Worm (Caenorhabditis elegans) whole organism, L1 larva: ENCODE data around the gene fbxb-40.
"Not testable (repeated sequence)": the region's sequence is repeated elsewhere in the genome, so short reads cannot be mapped to it uniquely, and the experiment has no call there.

Experiments used
- C34B4.2 ChIP-seq: sonication (generic microtip); optimal IDR thresholded peaks from 2 replicates; lab custom pipeline; 2017; ENCODE audit warnings: mild to moderate bottlenecking, missing genetic modification characterization, missing compliant biosample characterization
- F16B12.6 ChIP-seq: fragments of 150-350 bp; optimal IDR thresholded peaks from 2 replicates; lab custom pipeline; 2014; ENCODE audit warnings: missing biosample characterization, missing genetic modification characterization
- Y116A8C.19 ChIP-seq: sonication (generic microtip); optimal IDR thresholded peaks from 2 replicates; lab custom pipeline; 2016; ENCODE audit warnings: missing compliant biosample characterization, missing genetic modification characterization, borderline replicate concordance
- aha-1 ChIP-seq: fragments of 150-350 bp; optimal IDR thresholded peaks from 2 replicates; lab custom pipeline; 2014; ENCODE audit warnings: missing biosample characterization, missing genetic modification characterization
- alr-1 ChIP-seq: fragments of 200-800 bp; sonication (Bioruptor generic); optimal IDR thresholded peaks from 2 replicates; lab custom pipeline; 2018; ENCODE audit warnings: borderline replicate concordance, mild to moderate bottlenecking, missing genetic modification characterization, missing compliant biosample characterization
- aly-2 ChIP-seq: fragments of 150-350 bp; optimal IDR thresholded peaks from 2 replicates; lab custom pipeline; 2014; ENCODE audit warnings: missing biosample characterization, missing genetic modification characterization
- blmp-1 ChIP-seq: fragments of 150-350 bp; optimal IDR thresholded peaks from 2 replicates; lab custom pipeline; 2014; ENCODE audit warnings: missing biosample characterization, missing genetic modification characterization
- ceh-8 ChIP-seq: fragments of 200-800 bp; sonication (Bioruptor generic); optimal IDR thresholded peaks from 2 replicates; lab custom pipeline; 2018; ENCODE audit warnings: mild to moderate bottlenecking, missing genetic modification characterization, moderate library complexity, missing compliant biosample characterization
- ceh-88 ChIP-seq: fragments of 200-800 bp; sonication (Bioruptor generic); IDR thresholded peaks from 2 replicates; pipeline ENCODE4 v1.3.6; 2022; ENCODE audit warnings: missing genetic modification characterization, missing compliant biosample characterization
- ceh-90 ChIP-seq: sonication (generic microtip); optimal IDR thresholded peaks from 2 replicates; lab custom pipeline; 2016; ENCODE audit warnings: missing genetic modification characterization, missing compliant biosample characterization
- egl-13 ChIP-seq: sonication (generic microtip); optimal IDR thresholded peaks from 2 replicates; lab custom pipeline; 2016; ENCODE audit warnings: missing genotype, missing genetic modification reagents, missing genetic modification characterization, missing compliant biosample characterization
- egl-27 ChIP-seq, 2 experiments: fragments of 150-350 bp in 1 of 2; sonication (generic microtip); optimal IDR thresholded peaks; 3 replicates each; lab custom pipeline; 2017 to 2018; ENCODE audit warnings: missing biosample characterization in 2 of 2, missing genetic modification characterization in 2 of 2, missing genetic modification reagents in 2 of 2
- elt-2 ChIP-seq: sonication (generic microtip); optimal IDR thresholded peaks from 2 replicates; lab custom pipeline; 2016; ENCODE audit warnings: missing genetic modification characterization, mild to moderate bottlenecking, inconsistent platforms, missing compliant biosample characterization, missing genetic modification reagents
- ets-5 ChIP-seq: fragments of 200-800 bp; sonication (Bioruptor generic); IDR thresholded peaks from 2 replicates; pipeline ENCODE4 v1.3.6; 2022; ENCODE audit warnings: missing genetic modification characterization, missing compliant biosample characterization
- fkh-8 ChIP-seq: sonication (generic microtip); optimal IDR thresholded peaks from 2 replicates; lab custom pipeline; 2016; ENCODE audit warnings: mild to moderate bottlenecking, missing genetic modification characterization, missing compliant biosample characterization
- fos-1 ChIP-seq: fragments of 150-350 bp; optimal IDR thresholded peaks from 2 replicates; lab custom pipeline; 2014; ENCODE audit warnings: missing biosample characterization, missing genetic modification characterization
- grh-1 ChIP-seq: fragments of 200-800 bp; sonication (Bioruptor generic); IDR thresholded peaks from 2 replicates; pipeline ENCODE4 v1.3.6; 2022; ENCODE audit warnings: missing genetic modification reagents, missing genetic modification characterization, missing compliant biosample characterization
- hlh-17 ChIP-seq: fragments of 200-800 bp; sonication (Bioruptor generic); optimal IDR thresholded peaks from 2 replicates; lab custom pipeline; 2018; ENCODE audit warnings: missing genetic modification characterization, mild to moderate bottlenecking, missing compliant biosample characterization, moderate library complexity, borderline replicate concordance
- hlh-4 ChIP-seq: sonication (generic microtip); optimal IDR thresholded peaks from 2 replicates; lab custom pipeline; 2016; ENCODE audit warnings: mild to moderate bottlenecking, missing genetic modification characterization, missing compliant biosample characterization
- irx-1 ChIP-seq: sonication (generic microtip); optimal IDR thresholded peaks from 2 replicates; lab custom pipeline; 2016; ENCODE audit warnings: missing genetic modification characterization, missing compliant biosample characterization
- jun-1 ChIP-seq: fragments of 150-350 bp; optimal IDR thresholded peaks from 2 replicates; lab custom pipeline; 2014; ENCODE audit warnings: missing biosample characterization, missing genetic modification reagents, missing genetic modification characterization
- lin-13 ChIP-seq: fragments of 150-350 bp; optimal IDR thresholded peaks from 2 replicates; lab custom pipeline; 2014; ENCODE audit warnings: missing biosample characterization, missing genetic modification reagents, missing genetic modification characterization
- lin-15B ChIP-seq: fragments of 150-350 bp; sonication (generic microtip); optimal IDR thresholded peaks from 3 replicates; lab custom pipeline; 2014; ENCODE audit warnings: missing biosample characterization, missing genetic modification characterization
- lin-35 ChIP-seq, 2 experiments: fragments of 150-350 bp; optimal IDR thresholded peaks; 2 replicates each; lab custom pipeline; 2014; ENCODE audit warnings: missing biosample characterization in 2 of 2, missing genetic modification characterization in 2 of 2, missing genetic modification reagents in 2 of 2
- mab-9 ChIP-seq: fragments of 200-800 bp; sonication (Bioruptor generic); IDR thresholded peaks from 2 replicates; pipeline ENCODE4 v1.3.6; 2022; ENCODE audit warnings: missing genetic modification reagents, missing genetic modification characterization, missing compliant biosample characterization
- mef-2 ChIP-seq: fragments of 150-350 bp; optimal IDR thresholded peaks from 2 replicates; lab custom pipeline; 2014; ENCODE audit warnings: missing biosample characterization, missing genetic modification characterization
- nhr-12 ChIP-seq: sonication (generic microtip); optimal IDR thresholded peaks from 2 replicates; lab custom pipeline; 2017; ENCODE audit warnings: missing biosample characterization, missing genetic modification characterization
- nhr-19 ChIP-seq: fragments of 200-800 bp; sonication (Bioruptor generic); conservative IDR thresholded peaks from 2 replicates; pipeline ENCODE4 v1.3.6; 2022; ENCODE audit warnings: missing genetic modification characterization, missing compliant biosample characterization
- nhr-20 ChIP-seq: sonication (generic microtip); optimal IDR thresholded peaks from 2 replicates; lab custom pipeline; 2016; ENCODE audit warnings: mild to moderate bottlenecking, missing genetic modification characterization, missing compliant biosample characterization
- nhr-237 ChIP-seq: fragments of 150-350 bp; optimal IDR thresholded peaks from 2 replicates; lab custom pipeline; 2014; ENCODE audit warnings: missing biosample characterization, missing genetic modification characterization
- nhr-47 ChIP-seq: sonication (generic microtip); optimal IDR thresholded peaks from 2 replicates; lab custom pipeline; 2016; ENCODE audit warnings: mild to moderate bottlenecking, missing genetic modification characterization, moderate library complexity, missing compliant biosample characterization
- nhr-71 ChIP-seq: sonication (generic microtip); optimal IDR thresholded peaks from 2 replicates; lab custom pipeline; 2016; ENCODE audit warnings: mild to moderate bottlenecking, missing genetic modification characterization, moderate library complexity, missing compliant biosample characterization
- nhr-90 ChIP-seq: sonication (generic microtip); optimal IDR thresholded peaks from 2 replicates; lab custom pipeline; 2016; ENCODE audit warnings: mild to moderate bottlenecking, missing genetic modification characterization, missing compliant biosample characterization; ENCODE audit not compliant: poor library complexity
- rnt-1 ChIP-seq: sonication (generic microtip); optimal IDR thresholded peaks from 2 replicates; lab custom pipeline; 2016; ENCODE audit warnings: mild to moderate bottlenecking, missing genetic modification characterization, moderate library complexity, missing compliant biosample characterization
- skn-1 ChIP-seq: fragments of 150-350 bp; optimal IDR thresholded peaks from 2 replicates; lab custom pipeline; 2014; ENCODE audit warnings: missing biosample characterization, missing genetic modification characterization
- sox-4 ChIP-seq: sonication (generic microtip); optimal IDR thresholded peaks from 2 replicates; lab custom pipeline; 2016; ENCODE audit warnings: missing genetic modification characterization, missing compliant biosample characterization
- unc-30 ChIP-seq: sonication (generic microtip); optimal IDR thresholded peaks from 2 replicates; lab custom pipeline; 2017; ENCODE audit warnings: missing biosample characterization, missing genetic modification characterization
- unc-62 ChIP-seq: fragments of 150-350 bp; optimal IDR thresholded peaks from 2 replicates; lab custom pipeline; 2014; ENCODE audit warnings: missing biosample characterization, missing genetic modification reagents, missing genetic modification characterization
- unc-98 ChIP-seq: fragments of 200-800 bp; sonication (Bioruptor generic); IDR thresholded peaks from 2 replicates; pipeline ENCODE4 v1.3.6; 2022; ENCODE audit warnings: missing genetic modification characterization, missing compliant biosample characterization
- vab-15 ChIP-seq: sonication (generic microtip); optimal IDR thresholded peaks from 2 replicates; lab custom pipeline; 2017; ENCODE audit warnings: missing genotype, mild to moderate bottlenecking, missing genetic modification characterization, missing compliant biosample characterization
- zip-4 ChIP-seq: fragments of 200-800 bp; sonication (Bioruptor generic); optimal IDR thresholded peaks from 2 replicates; lab custom pipeline; 2018; ENCODE audit warnings: mild to moderate bottlenecking, missing genetic modification characterization, moderate library complexity, missing compliant biosample characterization

fbxb-40 gene

DNA sequence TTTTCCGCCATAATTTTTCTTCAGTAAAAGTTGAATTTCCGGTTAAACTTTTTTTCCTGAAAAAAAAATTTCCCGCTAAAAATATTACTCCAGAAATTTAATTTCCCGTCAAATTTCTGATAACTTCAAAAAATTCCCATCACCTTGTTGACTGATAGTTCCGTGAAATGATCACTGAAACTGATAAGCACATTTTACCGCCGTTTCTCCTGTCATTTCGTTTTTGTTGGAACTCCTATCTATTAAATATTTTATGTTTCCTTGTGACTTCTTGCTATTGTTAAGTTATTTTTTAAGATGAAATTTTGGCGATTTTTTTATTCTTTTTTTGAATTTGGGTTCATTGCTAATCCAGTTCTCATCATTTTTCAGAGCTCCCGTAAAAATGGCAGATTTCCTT lies 21.1 kb downstream of the fbxb-40 start, which contains the start of gene math-34:
math-34 (plus strand) TSS at position 371 of the 400 bp plus-strand sequence.
- TF ChIP-seq elt-2 (tag; lab: Kevin White, UChicago) (peak; percentile 20), mef-2 (tag; lab: Kevin White, UChicago) (no peak)

DNA sequence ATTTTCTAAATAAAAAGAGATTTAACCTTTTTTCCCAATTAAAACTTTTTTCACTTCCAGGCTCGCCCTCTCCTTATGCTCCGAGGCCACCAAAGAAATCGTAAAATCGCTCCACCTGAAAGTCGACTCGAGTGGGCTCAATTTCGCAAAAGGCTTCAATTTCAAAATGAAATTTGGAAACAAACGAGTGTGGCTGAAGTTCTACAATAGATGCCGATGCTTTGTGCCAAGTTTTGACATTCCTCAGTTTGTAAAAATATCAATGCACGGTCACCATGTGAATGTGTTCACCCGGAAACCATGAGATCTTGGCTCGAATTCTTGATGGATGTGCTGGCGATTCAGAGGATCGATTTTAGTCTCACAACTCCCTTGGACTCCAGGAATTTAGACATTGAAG lies 23.1 kb downstream of the fbxb-40 start, which contains the start of gene M01D1.12:
M01D1.12 (plus strand) TSS at position 301 of the 400 bp plus-strand sequence.
- TF ChIP-seq nhr-20 = no peak
- no peak for TF ChIP-seq fos-1 (tag; lab: Kevin White, UChicago)
- no peak for TF ChIP-seq skn-1 (tag; lab: Kevin White, UChicago)
- no peak for TF ChIP-seq zip-4
- no peak for TF ChIP-seq hlh-17
- no peak for TF ChIP-seq lin-35 (GFP tag; optimal IDR thresholded peaks at IDR 0.05; lab: Kevin White, UChicago)
- TF ChIP-seq hlh-4 (tag; lab: Kevin White, UChicago) = no peak
- no peak for TF ChIP-seq lin-13 (GFP tag; lab: Kevin White, UChicago)
- no peak for TF ChIP-seq grh-1
- TF ChIP-seq sox-4 (tag; lab: Kevin White, UChicago) = no peak
- TF ChIP-seq nhr-237 (tag; lab: Kevin White, UChicago) = no peak
- no peak for TF ChIP-seq fkh-8 (tag; lab: Kevin White, UChicago)
- TF ChIP-seq blmp-1 (tag; lab: Kevin White, UChicago) = no peak
- no peak for TF ChIP-seq unc-98 (GFP tag; lab: Robert Waterston, UW)
- TF ChIP-seq nhr-71 (tag; lab: Kevin White, UChicago) = no peak
- no peak for TF ChIP-seq mef-2 (tag; lab: Kevin White, UChicago)
- TF ChIP-seq elt-2 (tag; lab: Kevin White, UChicago) = no peak
- TF ChIP-seq, all 84 proteins: peak for 0

DNA sequence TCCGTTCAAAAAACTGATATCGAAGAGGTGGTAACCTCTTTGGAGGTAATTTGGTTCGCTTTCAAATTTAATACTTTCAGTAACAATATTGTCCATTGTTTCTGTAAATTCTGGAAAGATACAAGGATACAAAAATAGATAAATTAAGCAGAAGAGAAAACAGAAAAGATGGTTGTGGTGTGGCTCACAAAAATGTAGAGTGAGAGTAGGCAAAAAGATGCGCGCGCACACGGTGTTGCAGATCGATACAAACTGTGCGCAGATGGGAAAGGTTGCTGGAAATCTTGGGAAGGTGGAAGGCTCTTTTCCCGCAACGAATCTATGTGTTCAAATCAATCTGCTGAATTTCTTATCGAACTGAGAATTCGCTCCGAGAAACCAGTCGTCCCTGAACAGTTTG lies 25.1 kb downstream of the fbxb-40 start, which contains the start of gene btb-11:
btb-11 (minus strand) TSS at position 101 of the 400 bp plus-strand sequence.
- not testable (repeated sequence) for TF ChIP-seq ets-5 (GFP tag; lab: Robert Waterston, UW); C34B4.2 (tag; lab: Kevin White, UChicago); nhr-47

DNA sequence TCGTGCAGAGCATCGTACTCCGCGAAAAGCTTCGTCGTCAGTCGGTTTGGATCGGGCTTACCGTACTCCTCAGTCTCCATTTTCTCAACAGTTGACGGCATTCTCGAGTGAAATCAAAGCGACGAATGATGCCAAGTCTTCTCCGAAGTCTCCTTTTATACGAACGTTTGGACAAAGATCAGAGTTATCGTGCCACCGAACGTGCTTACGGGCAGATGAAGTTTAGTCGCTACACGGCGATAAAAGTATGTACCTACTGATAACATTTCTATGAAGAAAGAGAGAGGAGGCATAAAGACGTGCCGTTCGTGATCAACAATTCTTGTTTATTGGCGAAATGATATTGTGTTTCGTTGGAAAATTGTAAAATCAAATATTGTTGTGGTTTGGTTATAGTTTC lies 43.4 kb downstream of the fbxb-40 start, which contains the start of gene F45D11.14:
F45D11.14 (minus strand) TSS at position 101 of the 400 bp plus-strand sequence.
- TF ChIP-seq unc-30 (tag; lab: Kevin White, UChicago); unc-62 (GFP tag; lab: Kevin White, UChicago); nhr-19 (GFP tag; lab: Robert Waterston, UW): not testable (repeated sequence)

DNA sequence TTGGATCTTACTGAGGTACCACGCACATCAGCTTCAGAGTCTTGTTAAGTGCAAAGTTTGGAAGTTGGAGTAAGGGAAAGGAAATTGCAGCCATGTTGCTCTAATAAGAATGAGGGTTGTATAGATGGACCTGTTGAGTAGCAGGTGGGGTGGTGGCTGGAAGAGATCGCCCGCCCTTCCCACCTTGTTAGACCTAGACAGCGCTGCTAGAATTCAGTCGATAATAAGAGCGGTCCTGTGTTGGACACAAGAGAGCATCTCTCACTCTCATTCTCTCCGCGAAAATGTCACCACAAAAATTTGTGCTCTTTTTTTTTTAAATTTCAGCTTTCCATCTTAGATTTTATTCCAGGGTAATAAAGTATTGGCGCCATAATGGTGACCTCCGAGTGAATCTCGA lies 48.4 kb downstream of the fbxb-40 start, which contains the start of the genes fbxb-30 and F45D11.5:
fbxb-30 (minus strand) TSS at position 101 of the 400 bp plus-strand sequence.
F45D11.5 (plus strand) TSS at position 352 of the 400 bp plus-strand sequence.
- no peak for TF ChIP-seq aly-2 (tag; lab: Kevin White, UChicago)
- no peak for TF ChIP-seq unc-98 (GFP tag; lab: Robert Waterston, UW)
- TF ChIP-seq fos-1 (tag; lab: Kevin White, UChicago) = no peak
- no peak for TF ChIP-seq mef-2 (tag; lab: Kevin White, UChicago)
- no peak for TF ChIP-seq nhr-90
- TF ChIP-seq ceh-8 = no peak
- no peak for TF ChIP-seq mab-9 (GFP tag; lab: Robert Waterston, UW)
- TF ChIP-seq egl-27 (tag; optimal IDR thresholded peaks at IDR 0.05; lab: Kevin White, UChicago) = no peak
- TF ChIP-seq ceh-88 (GFP tag; lab: Robert Waterston, UW) = no peak
- TF ChIP-seq alr-1 (tag; lab: Kevin White, UChicago) = no peak

DNA sequence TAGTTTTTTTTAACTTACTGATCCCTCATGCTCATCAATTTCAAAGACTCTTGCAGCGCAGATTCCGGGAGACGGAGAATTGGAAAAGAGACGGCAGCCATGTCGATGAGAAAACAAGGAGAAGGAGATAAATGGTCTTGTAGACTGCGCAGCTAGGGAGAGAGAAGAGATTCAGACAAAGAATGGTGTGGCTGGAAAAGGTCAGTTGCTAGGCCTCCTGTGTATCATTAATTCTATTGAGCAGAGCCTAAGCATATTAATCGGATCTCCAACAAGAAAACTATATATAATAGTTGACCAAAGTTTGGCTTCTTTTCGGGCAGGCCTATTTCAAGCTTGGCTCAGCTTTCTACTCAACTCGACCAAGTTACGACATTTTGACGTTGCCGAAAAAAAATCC lies 50.3 kb downstream of the fbxb-40 start, which contains the start of gene fbxb-29:
fbxb-29 (minus strand) TSS at position 101 of the 400 bp plus-strand sequence.
- TF ChIP-seq nhr-19 (GFP tag; lab: Robert Waterston, UW) = no peak
- TF ChIP-seq unc-30 (tag; lab: Kevin White, UChicago) = no peak
- no peak for TF ChIP-seq Y116A8C.19 (tag; lab: Kevin White, UChicago)
- TF ChIP-seq lin-15B (tag; lab: Kevin White, UChicago) = no peak
- no peak for TF ChIP-seq ets-5 (GFP tag; lab: Robert Waterston, UW)
- TF ChIP-seq aly-2 (tag; lab: Kevin White, UChicago) = no peak
- no peak for TF ChIP-seq skn-1 (tag; lab: Kevin White, UChicago)
- TF ChIP-seq jun-1 (tag; lab: Kevin White, UChicago) = no peak
- TF ChIP-seq vab-15 (tag; lab: Kevin White, UChicago) = no peak
- no peak for TF ChIP-seq nhr-237 (tag; lab: Kevin White, UChicago)
- TF ChIP-seq irx-1 (tag; lab: Kevin White, UChicago) = no peak
- no peak for TF ChIP-seq nhr-12 (tag; lab: Kevin White, UChicago)
- no peak for TF ChIP-seq F16B12.6 (tag; lab: Kevin White, UChicago)
- no peak for TF ChIP-seq aha-1 (tag; lab: Kevin White, UChicago)
- TF ChIP-seq ceh-90 (tag; lab: Kevin White, UChicago) = no peak
- no peak for TF ChIP-seq lin-35 (GFP tag; optimal IDR thresholded peaks at IDR 0.05; lab: Kevin White, UChicago)
- TF ChIP-seq rnt-1 (tag; lab: Kevin White, UChicago) = no peak
- no peak for TF ChIP-seq egl-13 (tag; lab: Kevin White, UChicago)
- TF ChIP-seq, all 84 proteins: peak for 0
